Worm (Caenorhabditis elegans) whole organism, L4/young adult: ENCODE measurements around the gene ZK1320.2.

Experiments used
- dao-5 ChIP-seq: sonication (generic microtip); optimal IDR thresholded peaks from 2 replicates; lab custom pipeline; 2016; ENCODE audit warnings: missing genotype, missing genetic modification characterization, moderate library complexity, missing compliant biosample characterization
- him-1 ChIP-seq: sonication (generic microtip); optimal IDR thresholded peaks from 2 replicates; lab custom pipeline; 2016; ENCODE audit warnings: missing genotype, missing genetic modification reagents, missing genetic modification characterization, missing compliant biosample characterization

- no peak for TF ChIP-seq dao-5 (tag; lab: Kevin White, UChicago)
- no peak for TF ChIP-seq him-1 (tag; lab: Kevin White, UChicago)
Observed at ce11 chrII:9662160-9662559, 3.4 kb upstream of the ZK1320.2 start.
